Worm (Caenorhabditis elegans) whole organism, early embryonic: ENCODE data around the gene F40C5.2.
"Not testable (repeated sequence)": the region's sequence is repeated elsewhere in the genome, so short reads cannot be mapped to it uniquely, and the experiment has no call there.

Experiments used
- B0310.2 ChIP-seq: sonication (generic microtip); optimal IDR thresholded peaks from 2 replicates; lab custom pipeline; 2016; ENCODE audit warnings: mild to moderate bottlenecking, missing genetic modification characterization, missing compliant biosample characterization
- F13C5.2 ChIP-seq: sonication (generic microtip); optimal IDR thresholded peaks from 2 replicates; lab custom pipeline; 2017; ENCODE audit warnings: mild to moderate bottlenecking, missing genetic modification characterization, inconsistent platforms, missing compliant biosample characterization
- aly-1 ChIP-seq: sonication (generic microtip); optimal IDR thresholded peaks from 2 replicates; lab custom pipeline; 2016; ENCODE audit warnings: missing genetic modification characterization, missing compliant biosample characterization
- ama-1 ChIP-seq: fragments of 150-350 bp; optimal IDR thresholded peaks from 2 replicates; lab custom pipeline; 2014
- ceh-13 ChIP-seq: fragments of 200-800 bp; sonication (Bioruptor generic); optimal IDR thresholded peaks from 2 replicates; lab custom pipeline; 2018; ENCODE audit warnings: mild to moderate bottlenecking, missing genetic modification characterization, missing compliant biosample characterization
- ceh-36 ChIP-seq: sonication (generic microtip); optimal IDR thresholded peaks from 2 replicates; lab custom pipeline; 2016; ENCODE audit warnings: missing genetic modification characterization, inconsistent platforms, missing compliant biosample characterization
- ets-7 ChIP-seq: sonication (generic microtip); optimal IDR thresholded peaks from 2 replicates; lab custom pipeline; 2016; ENCODE audit warnings: missing genotype, missing genetic modification characterization, missing compliant biosample characterization
- flt-1 ChIP-seq: fragments of 200-800 bp; sonication (Bioruptor generic); IDR thresholded peaks from 2 replicates; pipeline ENCODE4 v1.3.6; 2022; ENCODE audit warnings: missing genetic modification characterization, missing compliant biosample characterization
- hmbx-1 ChIP-seq: sonication (generic microtip); optimal IDR thresholded peaks from 2 replicates; lab custom pipeline; 2016; ENCODE audit warnings: mild to moderate bottlenecking, missing genetic modification characterization, missing compliant biosample characterization
- hmg-4 ChIP-seq: fragments of 200-800 bp; sonication (Bioruptor generic); optimal IDR thresholded peaks from 2 replicates; lab custom pipeline; 2018; ENCODE audit warnings: mild to moderate bottlenecking, missing genetic modification characterization, missing compliant biosample characterization
- hnd-1 ChIP-seq: sonication (generic microtip); optimal IDR thresholded peaks from 2 replicates; lab custom pipeline; 2016; ENCODE audit warnings: missing genetic modification characterization, missing compliant biosample characterization
- scrt-1 ChIP-seq: fragments of 200-800 bp; sonication (Bioruptor generic); IDR thresholded peaks from 2 replicates; pipeline ENCODE4 v1.3.6; 2022; ENCODE audit warnings: missing genetic modification characterization, missing compliant biosample characterization
- sea-1 ChIP-seq: fragments of 200-800 bp; sonication (Bioruptor generic); conservative IDR thresholded peaks from 2 replicates; pipeline ENCODE4 v1.3.6; 2022; ENCODE audit warnings: missing genetic modification characterization, missing compliant biosample characterization
- tbx-11 ChIP-seq: fragments of 200-800 bp; sonication (Bioruptor generic); IDR thresholded peaks from 2 replicates; pipeline ENCODE4 v1.3.6; 2022; ENCODE audit warnings: missing genetic modification characterization, missing compliant biosample characterization
- tbx-37 ChIP-seq: fragments of 200-800 bp; sonication (Bioruptor generic); conservative IDR thresholded peaks from 2 replicates; pipeline ENCODE4 v1.3.6; 2022; ENCODE audit warnings: missing genetic modification reagents, missing genetic modification characterization, missing compliant biosample characterization
- tra-4 ChIP-seq: sonication (generic microtip); optimal IDR thresholded peaks from 2 replicates; lab custom pipeline; 2017; ENCODE audit warnings: missing genetic modification characterization, missing compliant biosample characterization

The F40C5.2 gene

DNA sequence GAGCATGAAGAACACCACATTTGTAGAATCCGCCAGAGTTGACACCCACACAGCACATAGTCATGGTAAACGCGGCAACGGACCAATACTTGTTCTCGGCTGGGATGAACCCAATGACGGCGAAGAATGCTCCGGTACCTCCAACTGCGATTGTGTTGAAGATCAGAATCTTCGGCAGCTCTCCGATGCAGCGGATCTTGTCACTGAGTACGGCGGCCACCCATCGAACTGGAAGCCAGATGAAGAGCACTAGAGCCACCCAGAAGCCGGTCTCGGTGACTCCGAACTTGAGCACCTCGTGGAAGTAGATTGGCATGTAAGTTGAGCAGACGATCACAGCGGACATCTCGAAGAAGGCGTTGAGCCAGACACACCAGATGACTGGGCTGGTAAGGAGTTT, 42.2 kb downstream of the F40C5.2 start:
- TF ChIP-seq hnd-1 (tag; lab: Kevin White, UChicago) (no peak), ama-1 (lab: Kevin White, UChicago) (no peak), flt-1 (GFP tag; lab: Robert Waterston, UW) (no peak), ceh-36 (tag; lab: Kevin White, UChicago) (no peak), F13C5.2 (no peak)

DNA sequence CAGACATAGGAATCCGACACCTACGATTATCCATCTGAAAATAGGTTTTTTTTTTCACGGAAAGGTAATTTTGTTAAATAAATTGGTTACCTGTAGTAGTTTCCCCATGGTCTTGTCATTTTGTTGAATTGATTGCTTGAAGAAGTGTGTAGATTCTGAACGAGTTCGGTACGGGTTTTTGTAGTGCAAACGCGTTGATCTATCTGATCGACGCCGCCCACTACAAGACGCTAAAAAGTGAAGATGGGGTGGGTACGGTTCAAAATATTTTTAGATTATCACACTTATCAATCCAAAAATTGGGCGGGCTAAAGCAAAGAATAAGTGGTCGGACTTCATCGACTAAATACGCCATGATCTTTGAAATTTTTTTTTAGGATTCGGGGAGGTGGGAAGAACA, 43.6 kb downstream of the F40C5.2 start, which contains the start of gene T22F3.11:
Gene T22F3.11, minus strand, starts transcription at position 157 of the 400 bp plus-strand sequence.
- TF ChIP-seq hmbx-1 (tag; lab: Kevin White, UChicago) (no peak), ceh-13 (GFP tag; lab: Kevin White, UChicago) (no peak), tra-4 (tag; lab: Kevin White, UChicago) (no peak), flt-1 (GFP tag; lab: Robert Waterston, UW) (no peak), hmg-4 (no peak), aly-1 (no peak), ceh-36 (tag; lab: Kevin White, UChicago) (no peak), ets-7 (tag; lab: Kevin White, UChicago) (no peak), tbx-37 (no peak)

DNA sequence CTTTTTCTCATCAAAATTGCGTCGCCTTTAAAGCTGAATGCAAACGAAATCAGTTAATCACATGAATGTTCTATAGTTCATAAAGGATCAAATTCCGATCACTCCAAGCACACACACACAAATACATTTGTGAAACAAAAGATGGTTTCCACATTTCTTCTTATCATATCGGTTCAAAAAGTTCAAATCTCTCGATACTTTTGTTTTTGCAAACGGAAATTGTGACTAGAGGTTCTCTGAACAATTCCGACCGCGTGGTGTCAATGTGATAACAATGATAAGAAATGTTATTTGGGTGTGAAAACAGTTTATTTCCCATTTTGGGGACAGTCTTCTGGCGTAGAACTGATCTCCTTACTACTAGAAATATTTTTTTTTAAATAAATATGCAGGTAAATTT, 46.0 kb downstream of the F40C5.2 start:
- TF ChIP-seq aly-1 = no peak
- TF ChIP-seq B0310.2 (tag; lab: Kevin White, UChicago) = no peak
- TF ChIP-seq F13C5.2 = no peak
- TF ChIP-seq sea-1 = no peak
- no peak for TF ChIP-seq hmbx-1 (tag; lab: Kevin White, UChicago)
- no peak for TF ChIP-seq tra-4 (tag; lab: Kevin White, UChicago)
- no peak for TF ChIP-seq tbx-37
- TF ChIP-seq tbx-11 = no peak
- no peak for TF ChIP-seq scrt-1
- no peak for TF ChIP-seq flt-1 (GFP tag; lab: Robert Waterston, UW)

DNA sequence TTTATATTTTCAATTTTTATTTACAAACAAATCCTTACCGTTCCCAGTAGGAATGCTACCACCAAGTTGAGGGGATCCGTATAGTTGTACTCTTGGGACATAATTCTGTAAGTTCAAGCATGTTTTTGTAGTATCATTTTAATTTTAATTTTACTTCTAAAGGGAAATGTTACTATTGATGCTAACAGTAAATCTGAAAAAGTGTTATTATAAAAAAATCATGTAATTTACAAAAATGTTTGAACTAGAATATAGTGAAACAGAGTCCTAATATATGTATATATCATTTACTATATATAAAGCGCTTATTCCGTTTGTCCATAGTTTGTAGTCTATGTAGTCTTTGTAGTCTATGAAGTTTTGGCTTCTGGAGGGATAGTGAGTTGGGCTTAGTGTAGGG, 49.8 kb downstream of the F40C5.2 start, which contains the start of gene srx-93:
Gene srx-93, minus strand, starts transcription at position 101 of the 400 bp plus-strand sequence.
- not testable (repeated sequence) for TF ChIP-seq tbx-37; tra-4 (tag; lab: Kevin White, UChicago); ceh-36 (tag; lab: Kevin White, UChicago)
